Worm (Caenorhabditis elegans) whole organism, young adult: ENCODE measurements around the gene ZK353.3.

Experiments used
- Y53F4B.3 ChIP-seq: fragments of 200-800 bp; sonication (Bioruptor generic); IDR thresholded peaks from 2 replicates; pipeline ENCODE4 v1.3.6; 2022; ENCODE audit warnings: missing genetic modification reagents, missing genetic modification characterization, missing compliant biosample characterization
- Y53G8AR.9 ChIP-seq: fragments of 200-800 bp; sonication (Bioruptor generic); conservative IDR thresholded peaks from 2 replicates; pipeline ENCODE4 v1.3.6; 2022; ENCODE audit warnings: missing genetic modification reagents, missing genetic modification characterization, missing compliant biosample characterization
- cebp-2 ChIP-seq: fragments of 200-800 bp; sonication (Bioruptor generic); IDR thresholded peaks from 2 replicates; pipeline ENCODE4 v1.3.6; 2022; ENCODE audit warnings: missing genetic modification characterization, missing compliant biosample characterization
- sdz-38 ChIP-seq: sonication (generic microtip); optimal IDR thresholded peaks from 2 replicates; lab custom pipeline; 2016; ENCODE audit warnings: missing genotype, missing genetic modification characterization, missing compliant biosample characterization
- snpc-4 ChIP-seq, 5 experiments: fragments of 150-350 bp in 1 of 5; sonication (generic microtip) in 4 of 5; optimal IDR thresholded peaks; 2 replicates each; lab custom pipeline; 2014 to 2018; ENCODE audit warnings: missing genetic modification characterization in 5 of 5, missing biosample characterization in 3 of 5, antibody characterized with exemption in 2 of 5, mild to moderate bottlenecking in 2 of 5, missing compliant biosample characterization in 2 of 5, missing genotype in 2 of 5, moderate library complexity in 2 of 5, missing genetic modification reagents in 1 of 5
- zfh-2 ChIP-seq: fragments of 200-800 bp; sonication (Bioruptor generic); conservative IDR thresholded peaks from 2 replicates; pipeline ENCODE4 v1.3.6; 2022; ENCODE audit warnings: missing genetic modification reagents, missing genetic modification characterization, missing compliant biosample characterization
- ztf-26 ChIP-seq: sonication (generic microtip); optimal IDR thresholded peaks from 2 replicates; lab custom pipeline; 2017; ENCODE audit warnings: missing genetic modification characterization, missing compliant biosample characterization

ce11 chrIII:8375000-8375399 lies 20.8 kb upstream of the ZK353.3 start, which contains the start of gene met-2:
- no peak for TF ChIP-seq Y53F4B.3 (GFP tag; lab: Robert Waterston, UW)
- TF ChIP-seq snpc-4 (GFP tag; optimal IDR thresholded peaks at IDR 0.05; lab: Kevin White, UChicago) = no peak
- no peak for TF ChIP-seq snpc-4 (tag; optimal IDR thresholded peaks at IDR 0.05; lab: Kevin White, UChicago)
- TF ChIP-seq cebp-2 (GFP tag; lab: Robert Waterston, UW) = no peak
- TF ChIP-seq ztf-26 (tag; lab: Kevin White, UChicago) = no peak
- TF ChIP-seq zfh-2 (GFP tag; lab: Robert Waterston, UW) = no peak
- no peak for TF ChIP-seq Y53G8AR.9 (GFP tag; lab: Robert Waterston, UW)
- TF ChIP-seq sdz-38 (tag; lab: Kevin White, UChicago) = no peak
